Worm (Caenorhabditis elegans): ENCODE measurements around the gene pcf-11.
A peak's percentile ranks its signal among the peaks of the same experiment; 100 is the strongest.

pcf-11 gene

DNA sequence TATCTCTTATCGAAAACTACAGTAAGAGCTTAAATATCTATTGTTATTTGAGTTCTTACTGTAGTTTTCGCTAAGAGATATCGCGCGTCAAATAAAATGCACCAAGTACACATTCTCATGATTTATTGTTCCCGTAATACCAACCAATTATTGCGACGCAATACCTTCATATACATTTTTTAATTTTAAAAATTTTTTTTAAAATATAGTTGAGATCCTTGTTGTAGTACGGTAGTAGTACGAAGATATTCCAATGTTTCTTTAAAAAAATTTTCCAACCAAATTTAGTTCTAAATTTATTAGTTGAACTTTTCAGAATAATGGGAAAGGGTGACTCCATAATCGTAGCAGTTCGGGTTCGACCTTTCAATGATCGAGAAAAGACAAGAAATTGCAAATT, 5.9 kb downstream of the pcf-11 start, which contains the start of gene klp-6:
TSS of gene klp-6 (plus strand) at position 301 of the 400 bp plus-strand sequence.
- TF ChIP-seq egl-27 (tag; optimal IDR thresholded peaks at IDR 0.05) = no peak

DNA sequence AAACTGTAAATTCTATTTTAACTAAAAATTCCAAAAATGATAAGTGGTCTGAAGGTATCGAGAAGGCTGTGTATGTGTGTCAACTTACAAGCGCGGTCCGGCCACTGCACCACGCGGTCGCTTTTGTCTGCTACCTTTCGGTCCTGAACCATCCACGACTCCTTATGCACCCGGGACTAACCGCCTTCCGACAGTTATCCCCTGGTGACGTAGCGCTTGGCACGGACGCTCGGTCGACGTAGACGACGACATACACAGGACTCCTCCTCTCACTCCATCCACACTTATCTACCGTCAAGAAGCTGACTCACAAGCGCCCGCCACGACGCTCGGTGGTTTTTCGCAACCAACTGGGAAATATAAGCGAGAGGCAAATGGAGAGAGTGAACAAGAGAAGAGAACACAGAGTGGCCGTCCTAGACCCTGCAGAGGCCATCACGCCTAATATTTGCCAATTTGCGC, 6.7 kb downstream of the pcf-11 start:
- peak; percentile 62 for TF ChIP-seq elt-2 (tag; optimal IDR thresholded peaks at IDR 0.05)
- TF ChIP-seq pha-4 (tag; optimal IDR thresholded peaks at IDR 0.05) = peak; percentile 76
- peak; percentile 11 for TF ChIP-seq elt-1 (tag; optimal IDR thresholded peaks at IDR 0.05)
- peak; percentile 73 for TF ChIP-seq lsy-12 (tag; optimal IDR thresholded peaks at IDR 0.05)
- TF ChIP-seq nfya-1 (tag; optimal IDR thresholded peaks at IDR 0.05; ENCODE audit: insufficient read depth) = peak; percentile 67
- TF ChIP-seq tbx-2 (tag; optimal IDR thresholded peaks at IDR 0.05) = peak; percentile 65
- peak; percentile 67 for TF ChIP-seq nhr-23 (tag; optimal IDR thresholded peaks at IDR 0.05)
- peak; percentile 65 for TF ChIP-seq skn-1 (tag; optimal IDR thresholded peaks at IDR 0.05)
- peak; percentile 32 for TF ChIP-seq aly-2 (tag; optimal IDR thresholded peaks at IDR 0.05)
- peak; percentile 69 for TF ChIP-seq jun-1 (tag; optimal IDR thresholded peaks at IDR 0.05)
- TF ChIP-seq hmg-11 (tag; optimal IDR thresholded peaks at IDR 0.05) = peak; percentile 94
- TF ChIP-seq nhr-43 (tag; optimal IDR thresholded peaks at IDR 0.05; ENCODE audit: poor library complexity, severe bottlenecking) = peak; percentile 58
- TF ChIP-seq R02D3.7 (tag; optimal IDR thresholded peaks at IDR 0.05) = peak; percentile 10
- peak; percentile 59 for TF ChIP-seq lin-39 (tag; optimal IDR thresholded peaks at IDR 0.05)
- TF ChIP-seq nhr-25 (tag; optimal IDR thresholded peaks at IDR 0.05) = peak; percentile 67

DNA sequence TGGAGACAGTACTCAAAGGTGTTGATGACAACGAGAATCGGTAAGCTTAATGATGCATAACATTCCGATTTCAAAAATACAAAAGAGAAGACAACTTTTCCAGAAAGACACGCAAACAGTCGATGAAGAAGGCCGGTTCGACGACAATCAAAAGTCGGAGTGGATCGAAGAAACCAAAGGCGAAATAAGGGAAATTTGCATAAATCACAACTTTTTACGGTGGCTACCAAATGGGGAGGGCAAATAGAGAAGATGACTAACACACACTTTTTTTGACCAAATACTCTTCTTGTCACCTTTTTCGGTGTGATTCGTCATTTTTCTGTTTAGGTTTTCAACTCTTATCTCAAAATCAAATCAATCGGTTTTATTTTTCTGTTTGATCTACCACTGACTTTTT, 11.4 kb downstream of the pcf-11 start, which contains the start of gene C45G9.6:
TSS of gene C45G9.6 (plus strand) at position 301 of the 400 bp plus-strand sequence.
- peak; percentile 4 for TF ChIP-seq egl-5 (tag; optimal IDR thresholded peaks at IDR 0.05)
- TF ChIP-seq lsy-12 (tag; optimal IDR thresholded peaks at IDR 0.05) = no peak
- TF ChIP-seq unc-62 (GFP tag; optimal IDR thresholded peaks at IDR 0.05) = no peak

DNA sequence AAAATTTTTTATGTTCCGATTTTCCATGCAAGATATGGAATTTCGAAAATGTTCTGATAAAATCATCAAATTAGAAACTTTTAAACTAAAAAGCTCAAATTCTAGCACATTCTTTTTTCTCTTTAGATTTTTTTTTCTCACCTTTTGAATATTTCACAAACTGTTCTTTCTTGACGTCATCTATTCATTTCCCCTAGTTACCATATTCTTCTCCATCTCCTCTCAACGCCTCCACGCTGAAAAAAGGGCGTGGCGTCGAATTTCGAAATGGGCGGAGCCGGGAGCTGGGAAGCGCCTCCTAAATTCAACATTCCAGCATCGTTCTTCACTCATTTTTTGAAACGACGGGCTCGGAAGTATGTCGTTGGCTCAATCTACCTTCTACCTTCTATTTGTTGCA, 17.4 kb downstream of the pcf-11 start, which contains the start of gene nlp-43:
TSS of gene nlp-43 (plus strand) at position 301 of the 400 bp plus-strand sequence.
- TF ChIP-seq jun-1 (tag; optimal IDR thresholded peaks at IDR 0.05) = no peak
- TF ChIP-seq zag-1 (tag; optimal IDR thresholded peaks at IDR 0.05) = no peak

DNA sequence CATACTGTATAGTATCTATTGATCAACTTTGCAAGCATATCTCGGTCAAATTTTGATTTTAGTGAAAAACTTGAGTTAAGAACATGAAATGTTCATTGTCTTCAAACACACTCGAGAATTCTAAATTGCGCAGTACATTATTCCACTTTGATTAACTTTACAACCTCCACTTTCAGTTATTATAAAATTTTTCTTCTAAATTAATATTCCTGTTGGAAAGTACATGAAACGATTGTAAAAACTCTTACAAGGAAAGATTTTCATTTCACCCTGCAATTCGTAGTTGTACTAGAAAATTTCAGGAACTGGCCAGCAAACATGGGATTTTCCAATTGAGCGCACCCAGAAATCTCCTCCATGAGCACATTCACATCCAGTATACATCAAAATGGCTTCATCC, 20.0 kb downstream of the pcf-11 start, which contains the start of gene C45G9.14:
TSS of gene C45G9.14 (plus strand) at position 301 of the 400 bp plus-strand sequence.
- TF ChIP-seq R02D3.7 (tag; optimal IDR thresholded peaks at IDR 0.05) = no peak

DNA sequence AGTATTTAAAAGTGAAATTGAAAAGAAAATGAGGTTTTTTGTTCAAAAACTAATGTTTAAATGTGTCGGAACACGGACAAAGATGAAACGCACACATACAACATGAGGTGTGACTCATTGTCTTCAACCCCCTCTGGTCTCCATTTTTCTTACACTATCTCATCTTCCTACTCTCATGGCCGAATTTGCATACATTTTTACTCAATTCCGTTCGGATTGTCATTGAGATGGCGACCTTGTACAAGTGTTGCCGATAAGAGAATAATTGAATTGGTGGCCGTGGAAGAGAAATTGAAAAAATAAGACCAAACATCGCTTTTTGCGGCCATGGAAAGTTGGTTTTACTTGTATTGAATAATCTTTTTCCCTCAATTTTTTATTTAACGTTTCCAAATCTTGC, 22.5 kb downstream of the pcf-11 start, which contains the start of gene txbp-3:
TSS of gene txbp-3 (minus strand) at position 285 of the 400 bp plus-strand sequence.
- TF ChIP-seq ama-1 (optimal IDR thresholded peaks at IDR 0.05) (no peak), pha-4 (tag; optimal IDR thresholded peaks at IDR 0.05) (peak; percentile 32), nhr-43 (tag; optimal IDR thresholded peaks at IDR 0.05; ENCODE audit: poor library complexity, severe bottlenecking) (peak; percentile 9), egl-27 (tag; optimal IDR thresholded peaks at IDR 0.05) (no peak), lin-39 (tag; optimal IDR thresholded peaks at IDR 0.05) (peak; percentile 23), snpc-4 (tag; optimal IDR thresholded peaks at IDR 0.05) (peak; percentile 80), unc-62 (GFP tag; optimal IDR thresholded peaks at IDR 0.05) (no peak), elt-3 (tag; optimal IDR thresholded peaks at IDR 0.05) (no peak), nhr-25 (tag; optimal IDR thresholded peaks at IDR 0.05) (peak; percentile 95), nfya-1 (tag; optimal IDR thresholded peaks at IDR 0.05; ENCODE audit: insufficient read depth) (peak; percentile 20), lin-15B (tag; optimal IDR thresholded peaks at IDR 0.05) (peak; percentile 70), fkh-10 (GFP tag; optimal IDR thresholded peaks at IDR 0.05) (peak; percentile 17), skn-1 (tag; optimal IDR thresholded peaks at IDR 0.05) (no peak), nhr-23 (tag; optimal IDR thresholded peaks at IDR 0.05) (peak; percentile 27), jun-1 (tag; optimal IDR thresholded peaks at IDR 0.05) (peak; percentile 5), pqm-1 (tag; optimal IDR thresholded peaks at IDR 0.05) (peak; percentile 0), elt-2 (tag; optimal IDR thresholded peaks at IDR 0.05) (peak; percentile 74)

DNA sequence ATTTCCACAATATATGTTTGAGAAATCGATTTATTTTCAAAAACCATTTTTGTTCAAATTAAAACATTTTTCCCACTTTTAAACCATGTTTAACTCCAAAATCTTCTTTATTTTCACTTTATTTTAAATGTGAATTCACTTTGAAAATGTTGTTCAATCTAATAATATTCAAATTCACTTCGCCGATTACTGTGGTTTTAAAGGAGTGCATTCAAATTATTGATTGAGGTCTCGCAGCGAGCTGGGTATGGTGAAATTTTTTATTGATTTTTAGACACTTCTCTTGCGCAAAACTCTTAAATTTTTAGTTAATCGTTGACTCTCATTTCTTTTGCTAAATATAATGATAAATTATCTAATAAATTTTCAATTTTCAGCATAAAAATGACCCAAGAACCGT, 23.0 kb downstream of the pcf-11 start, which contains the start of gene C45G9.5:
TSS of gene C45G9.5 (plus strand) at position 378 of the 400 bp plus-strand sequence.
- no peak for TF ChIP-seq mml-1 (tag; optimal IDR thresholded peaks at IDR 0.05)
- TF ChIP-seq nhr-67 (tag; optimal IDR thresholded peaks at IDR 0.05) = no peak
- TF ChIP-seq pqm-1 (tag; optimal IDR thresholded peaks at IDR 0.05) = no peak
- no peak for TF ChIP-seq fkh-10 (GFP tag; optimal IDR thresholded peaks at IDR 0.05)
- no peak for TF ChIP-seq aly-2 (tag; optimal IDR thresholded peaks at IDR 0.05)
- no peak for TF ChIP-seq unc-62 (GFP tag; optimal IDR thresholded peaks at IDR 0.05)
- TF ChIP-seq egl-5 (tag; optimal IDR thresholded peaks at IDR 0.05) = no peak
- no peak for TF ChIP-seq lsy-12 (tag; optimal IDR thresholded peaks at IDR 0.05)
- no peak for TF ChIP-seq skn-1 (tag; optimal IDR thresholded peaks at IDR 0.05)
- no peak for TF ChIP-seq lin-39 (tag; optimal IDR thresholded peaks at IDR 0.05)
- no peak for TF ChIP-seq R02D3.7 (tag; optimal IDR thresholded peaks at IDR 0.05)
- no peak for TF ChIP-seq nhr-23 (tag; optimal IDR thresholded peaks at IDR 0.05)
- no peak for TF ChIP-seq nhr-11 (tag; optimal IDR thresholded peaks at IDR 0.05)
- TF ChIP-seq nhr-28 (tag; optimal IDR thresholded peaks at IDR 0.05) = no peak
- TF ChIP-seq ztf-11 (tag; optimal IDR thresholded peaks at IDR 0.05) = no peak
- no peak for TF ChIP-seq elt-3 (tag; optimal IDR thresholded peaks at IDR 0.05)
- no peak for TF ChIP-seq snpc-4 (tag; optimal IDR thresholded peaks at IDR 0.05)
- TF ChIP-seq ceh-16 (tag; optimal IDR thresholded peaks at IDR 0.05) = no peak
- TF ChIP-seq nhr-77 (tag; optimal IDR thresholded peaks at IDR 0.05) = no peak

Measured in whole organism, L3 larva.